Worm (Caenorhabditis elegans) whole organism, early embryonic: ENCODE results near the gene clec-27.

Experiments
- B0310.2 ChIP-seq: sonication (generic microtip); optimal IDR thresholded peaks from 2 replicates; lab custom pipeline; 2016; ENCODE audit warnings: mild to moderate bottlenecking, missing genetic modification characterization, missing compliant biosample characterization
- F13C5.2 ChIP-seq: sonication (generic microtip); optimal IDR thresholded peaks from 2 replicates; lab custom pipeline; 2017; ENCODE audit warnings: mild to moderate bottlenecking, missing genetic modification characterization, inconsistent platforms, missing compliant biosample characterization
- aly-1 ChIP-seq: sonication (generic microtip); optimal IDR thresholded peaks from 2 replicates; lab custom pipeline; 2016; ENCODE audit warnings: missing genetic modification characterization, missing compliant biosample characterization
- ama-1 ChIP-seq: fragments of 150-350 bp; optimal IDR thresholded peaks from 2 replicates; lab custom pipeline; 2014
- ceh-13 ChIP-seq: fragments of 200-800 bp; sonication (Bioruptor generic); optimal IDR thresholded peaks from 2 replicates; lab custom pipeline; 2018; ENCODE audit warnings: mild to moderate bottlenecking, missing genetic modification characterization, missing compliant biosample characterization
- ceh-36 ChIP-seq: sonication (generic microtip); optimal IDR thresholded peaks from 2 replicates; lab custom pipeline; 2016; ENCODE audit warnings: missing genetic modification characterization, inconsistent platforms, missing compliant biosample characterization
- ets-7 ChIP-seq: sonication (generic microtip); optimal IDR thresholded peaks from 2 replicates; lab custom pipeline; 2016; ENCODE audit warnings: missing genotype, missing genetic modification characterization, missing compliant biosample characterization
- flt-1 ChIP-seq: fragments of 200-800 bp; sonication (Bioruptor generic); IDR thresholded peaks from 2 replicates; pipeline ENCODE4 v1.3.6; 2022; ENCODE audit warnings: missing genetic modification characterization, missing compliant biosample characterization
- hmbx-1 ChIP-seq: sonication (generic microtip); optimal IDR thresholded peaks from 2 replicates; lab custom pipeline; 2016; ENCODE audit warnings: mild to moderate bottlenecking, missing genetic modification characterization, missing compliant biosample characterization
- hmg-4 ChIP-seq: fragments of 200-800 bp; sonication (Bioruptor generic); optimal IDR thresholded peaks from 2 replicates; lab custom pipeline; 2018; ENCODE audit warnings: mild to moderate bottlenecking, missing genetic modification characterization, missing compliant biosample characterization
- hnd-1 ChIP-seq: sonication (generic microtip); optimal IDR thresholded peaks from 2 replicates; lab custom pipeline; 2016; ENCODE audit warnings: missing genetic modification characterization, missing compliant biosample characterization
- pes-1 ChIP-seq: fragments of 200-800 bp; sonication (Bioruptor generic); IDR thresholded peaks from 2 replicates; pipeline ENCODE4 v1.3.6; 2022; ENCODE audit warnings: missing genetic modification reagents, missing genetic modification characterization, missing compliant biosample characterization
- scrt-1 ChIP-seq: fragments of 200-800 bp; sonication (Bioruptor generic); IDR thresholded peaks from 2 replicates; pipeline ENCODE4 v1.3.6; 2022; ENCODE audit warnings: missing genetic modification characterization, missing compliant biosample characterization
- sea-1 ChIP-seq: fragments of 200-800 bp; sonication (Bioruptor generic); conservative IDR thresholded peaks from 2 replicates; pipeline ENCODE4 v1.3.6; 2022; ENCODE audit warnings: missing genetic modification characterization, missing compliant biosample characterization
- tbx-11 ChIP-seq: fragments of 200-800 bp; sonication (Bioruptor generic); IDR thresholded peaks from 2 replicates; pipeline ENCODE4 v1.3.6; 2022; ENCODE audit warnings: missing genetic modification characterization, missing compliant biosample characterization
- tbx-37 ChIP-seq: fragments of 200-800 bp; sonication (Bioruptor generic); conservative IDR thresholded peaks from 2 replicates; pipeline ENCODE4 v1.3.6; 2022; ENCODE audit warnings: missing genetic modification reagents, missing genetic modification characterization, missing compliant biosample characterization
- tra-4 ChIP-seq: sonication (generic microtip); optimal IDR thresholded peaks from 2 replicates; lab custom pipeline; 2017; ENCODE audit warnings: missing genetic modification characterization, missing compliant biosample characterization

Gene clec-27

ce11 chrV:16838435-16838834 is 16.0 kb upstream of the clec-27 start:
- TF ChIP-seq B0310.2 (tag; lab: Kevin White, UChicago) (no peak), hnd-1 (no peak), sea-1 (no peak), tbx-37 (GFP tag; lab: Robert Waterston, UW) (no peak), tbx-11 (no peak), pes-1 (GFP tag; lab: Robert Waterston, UW) (no peak), flt-1 (GFP tag; lab: Robert Waterston, UW) (no peak), ceh-36 (no peak), hmg-4 (GFP tag; lab: Kevin White, UChicago) (no peak), hmbx-1 (tag; lab: Kevin White, UChicago) (no peak), ceh-13 (GFP tag; lab: Kevin White, UChicago) (no peak), aly-1 (no peak), scrt-1 (no peak)

DNA sequence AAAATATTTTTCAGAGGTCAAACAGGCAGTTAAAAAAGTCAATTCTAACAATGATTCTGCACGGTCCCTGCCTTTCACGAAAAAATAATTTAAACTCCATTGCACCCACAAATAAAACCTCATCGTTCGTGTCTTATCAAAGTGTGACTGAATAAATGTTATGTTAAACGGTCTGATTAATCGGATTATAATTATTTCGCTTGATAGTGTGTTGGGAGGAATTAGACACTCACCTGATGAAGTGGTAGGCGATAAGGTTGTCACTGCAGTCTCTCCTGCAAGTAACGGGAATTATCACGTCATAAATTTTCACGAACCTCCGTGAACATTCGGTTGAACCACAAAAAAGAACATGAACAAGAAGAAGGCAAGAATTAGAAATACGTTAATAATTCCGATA is 14.2 kb upstream of the clec-27 start:
- TF ChIP-seq tbx-37 (GFP tag; lab: Robert Waterston, UW) (no peak), sea-1 (no peak), pes-1 (GFP tag; lab: Robert Waterston, UW) (no peak), B0310.2 (tag; lab: Kevin White, UChicago) (no peak), tra-4 (tag; lab: Kevin White, UChicago) (no peak), flt-1 (GFP tag; lab: Robert Waterston, UW) (no peak), ceh-13 (GFP tag; lab: Kevin White, UChicago) (no peak), scrt-1 (no peak), tbx-11 (no peak), ceh-36 (no peak), hnd-1 (no peak), hmbx-1 (tag; lab: Kevin White, UChicago) (no peak), F13C5.2 (no peak), ets-7 (tag; lab: Kevin White, UChicago) (no peak), hmg-4 (GFP tag; lab: Kevin White, UChicago) (no peak), ama-1 (lab: Kevin White, UChicago) (no peak), aly-1 (no peak)

DNA sequence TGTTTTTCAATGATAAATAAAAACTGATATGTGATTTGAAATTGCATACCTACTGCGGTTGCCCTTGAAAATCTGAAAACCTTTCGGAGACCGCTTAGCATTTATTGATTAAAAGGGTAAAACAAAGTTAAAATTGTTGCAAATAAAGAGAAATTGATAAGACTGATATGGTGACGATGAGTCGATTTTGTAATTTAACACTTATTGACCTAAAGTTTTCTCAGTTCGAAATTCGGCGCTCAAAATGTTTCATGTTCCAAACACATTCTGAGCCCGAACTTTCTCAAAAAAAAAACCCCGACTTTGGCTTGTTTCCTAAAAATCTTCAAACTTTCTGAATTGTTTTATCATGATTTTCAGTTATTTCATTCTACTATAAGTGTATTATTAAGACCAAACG is 13.5 kb upstream of the clec-27 start, which contains the start of gene clec-40:
TSS of gene clec-40 (minus strand) at position 101 of the 400 bp plus-strand sequence.
- TF ChIP-seq hmbx-1 (tag; lab: Kevin White, UChicago) (no peak), F13C5.2 (no peak), ets-7 (tag; lab: Kevin White, UChicago) (no peak), ama-1 (lab: Kevin White, UChicago) (no peak), ceh-36 (no peak), hnd-1 (no peak), hmg-4 (GFP tag; lab: Kevin White, UChicago) (no peak), pes-1 (GFP tag; lab: Robert Waterston, UW) (no peak), tbx-37 (GFP tag; lab: Robert Waterston, UW) (no peak), tra-4 (tag; lab: Kevin White, UChicago) (no peak), tbx-11 (no peak), ceh-13 (GFP tag; lab: Kevin White, UChicago) (no peak), aly-1 (no peak), flt-1 (GFP tag; lab: Robert Waterston, UW) (no peak), B0310.2 (tag; lab: Kevin White, UChicago) (no peak)

ce11 chrV:16842941-16843340 is 11.5 kb upstream of the clec-27 start, which contains the start of gene clec-25:
Gene clec-25 (plus strand): TSS chrV:16843241.
- TF ChIP-seq ama-1 (lab: Kevin White, UChicago) = no peak
- no peak for TF ChIP-seq flt-1 (GFP tag; lab: Robert Waterston, UW)
- TF ChIP-seq ceh-13 (GFP tag; lab: Kevin White, UChicago) = no peak
- TF ChIP-seq hmg-4 (GFP tag; lab: Kevin White, UChicago) = no peak
- TF ChIP-seq tra-4 (tag; lab: Kevin White, UChicago) = no peak
- no peak for TF ChIP-seq scrt-1
- no peak for TF ChIP-seq pes-1 (GFP tag; lab: Robert Waterston, UW)
- no peak for TF ChIP-seq B0310.2 (tag; lab: Kevin White, UChicago)
- TF ChIP-seq hmbx-1 (tag; lab: Kevin White, UChicago) = no peak
- no peak for TF ChIP-seq sea-1
- TF ChIP-seq hnd-1 = no peak
- TF ChIP-seq F13C5.2 = no peak
- no peak for TF ChIP-seq tbx-37 (GFP tag; lab: Robert Waterston, UW)

ce11 chrV:16848498-16848897 is 5.9 kb upstream of the clec-27 start, which contains the start of the genes clec-36 and clec-26:
Gene clec-36 (minus strand): TSS chrV:16848598.
Gene clec-26 (plus strand): TSS chrV:16848611.
- TF ChIP-seq ama-1 (lab: Kevin White, UChicago) = no peak
- TF ChIP-seq pes-1 (GFP tag; lab: Robert Waterston, UW) = no peak
- no peak for TF ChIP-seq F13C5.2
- no peak for TF ChIP-seq B0310.2 (tag; lab: Kevin White, UChicago)
- TF ChIP-seq flt-1 (GFP tag; lab: Robert Waterston, UW) = no peak
- no peak for TF ChIP-seq ets-7 (tag; lab: Kevin White, UChicago)
- TF ChIP-seq ceh-36 = no peak
- no peak for TF ChIP-seq hmbx-1 (tag; lab: Kevin White, UChicago)
- no peak for TF ChIP-seq sea-1
- no peak for TF ChIP-seq ceh-13 (GFP tag; lab: Kevin White, UChicago)
- TF ChIP-seq hnd-1 = no peak
- no peak for TF ChIP-seq scrt-1
- no peak for TF ChIP-seq aly-1
- TF ChIP-seq tbx-37 (GFP tag; lab: Robert Waterston, UW) = no peak
- TF ChIP-seq tra-4 (tag; lab: Kevin White, UChicago) = no peak
- TF ChIP-seq tbx-11 = no peak

DNA sequence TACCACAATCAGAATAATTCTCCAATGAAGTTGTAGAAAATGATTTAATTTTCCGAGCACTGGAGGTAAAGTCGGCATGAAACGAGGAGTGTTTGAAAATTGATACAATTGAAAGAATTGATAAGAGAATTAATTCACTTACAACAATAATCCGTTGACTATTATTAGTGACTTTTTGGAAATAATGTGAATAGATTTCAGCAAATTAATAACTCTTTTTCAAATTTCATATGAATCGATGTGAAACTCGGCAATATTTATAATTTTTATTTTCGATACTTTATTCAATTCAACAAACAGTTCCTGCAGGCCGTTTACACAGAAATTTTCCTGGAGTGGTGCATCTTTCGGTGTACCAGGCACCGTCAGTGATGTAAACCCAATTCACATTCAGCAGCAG is 2.4 kb upstream of the clec-27 start, which contains the start of gene clec-37:
TSS of gene clec-37 (minus strand) at position 101 of the 400 bp plus-strand sequence.
- TF ChIP-seq ets-7 (tag; lab: Kevin White, UChicago) = no peak
- no peak for TF ChIP-seq ama-1 (lab: Kevin White, UChicago)
- no peak for TF ChIP-seq scrt-1
- no peak for TF ChIP-seq sea-1
- no peak for TF ChIP-seq hnd-1

ce11 chrV:16857977-16858479 is 3.6 kb downstream of the clec-27 start, which contains the start of the genes clec-31 and clec-22:
Gene clec-31 (minus strand): TSS chrV:16858077.
Gene clec-22 (plus strand): TSS chrV:16858429.
- no peak for TF ChIP-seq ceh-13 (GFP tag; lab: Kevin White, UChicago)
- no peak for TF ChIP-seq B0310.2 (tag; lab: Kevin White, UChicago)
- no peak for TF ChIP-seq F13C5.2
- TF ChIP-seq ceh-36 = no peak
- no peak for TF ChIP-seq tra-4 (tag; lab: Kevin White, UChicago)
- no peak for TF ChIP-seq tbx-37 (GFP tag; lab: Robert Waterston, UW)
- no peak for TF ChIP-seq hmg-4 (GFP tag; lab: Kevin White, UChicago)
- TF ChIP-seq sea-1 = no peak
